Fruit fly (Drosophila melanogaster) whole organism, wandering third instar larva: ENCODE results near the gene CG32195.

Source experiments
- Abd-B ChIP-seq: fragments of >200 bp; optimal IDR thresholded peaks from 2 replicates; lab custom pipeline; 2017; ENCODE audit warnings: missing biosample characterization, missing genetic modification characterization
- CG32264 ChIP-seq: fragments of 200-800 bp; sonication (Bioruptor generic); optimal IDR thresholded peaks from 2 replicates; lab custom pipeline; 2016; ENCODE audit warnings: missing biosample characterization, missing genetic modification characterization
- CG9705 ChIP-seq: fragments of 200-800 bp; sonication (Bioruptor generic); optimal IDR thresholded peaks from 2 replicates; lab custom pipeline; 2018; ENCODE audit warnings: missing biosample characterization, mild to moderate bottlenecking, missing genetic modification characterization
- CrebA ChIP-seq: fragments of 200-800 bp; sonication (Bioruptor generic); optimal IDR thresholded peaks from 2 replicates; lab custom pipeline; 2016; ENCODE audit warnings: missing biosample characterization, mild to moderate bottlenecking, missing genetic modification characterization, borderline replicate concordance
- Dfd ChIP-seq: fragments of >200 bp; optimal IDR thresholded peaks from 2 replicates; lab custom pipeline; 2017; ENCODE audit warnings: missing biosample characterization, missing genetic modification characterization
- Dif ChIP-seq: fragments of 200-275, 200-300 bp; sonication (Bioruptor generic); optimal IDR thresholded peaks from 2 replicates; lab custom pipeline; 2018; ENCODE audit warnings: missing biosample characterization, missing genetic modification characterization; ENCODE audit not compliant: partially characterized antibody
- GATAd ChIP-seq: sonication (Bioruptor generic); optimal IDR thresholded peaks from 2 replicates; lab custom pipeline; 2016; ENCODE audit warnings: missing biosample characterization, missing genetic modification characterization
- Hnf4 ChIP-seq: fragments of 200-800 bp; sonication (Bioruptor generic); optimal IDR thresholded peaks from 2 replicates; lab custom pipeline; 2016; ENCODE audit warnings: missing biosample characterization, mild to moderate bottlenecking, missing genetic modification characterization
- Hr78 ChIP-seq: fragments of >200 bp; optimal IDR thresholded peaks from 2 replicates; lab custom pipeline; 2017; ENCODE audit warnings: missing biosample characterization, missing genetic modification characterization
- Hr83 ChIP-seq: fragments of 200-300 bp; sonication (Bioruptor generic); optimal IDR thresholded peaks from 2 replicates; lab custom pipeline; 2016; ENCODE audit warnings: missing biosample characterization, mild to moderate bottlenecking, missing genetic modification characterization, moderate library complexity; ENCODE audit not compliant: poor library complexity, severe bottlenecking
- Jra ChIP-seq: sonication (Bioruptor generic); optimal IDR thresholded peaks from 2 replicates; lab custom pipeline; 2016; ENCODE audit warnings: missing biosample characterization, missing genetic modification characterization
- Mio ChIP-seq: sonication (Bioruptor generic); optimal IDR thresholded peaks from 2 replicates; lab custom pipeline; 2016; ENCODE audit warnings: missing biosample characterization, missing genetic modification characterization
- Myc ChIP-seq: fragments of >200 bp; optimal IDR thresholded peaks from 2 replicates; lab custom pipeline; 2017
- N ChIP-seq: fragments of >200 bp; optimal IDR thresholded peaks from 2 replicates; lab custom pipeline; 2018; ENCODE audit warnings: missing biosample characterization, missing external identifiers, missing genetic modification characterization
- OdsH ChIP-seq: fragments of 200-800 bp; sonication (Bioruptor generic); optimal IDR thresholded peaks from 2 replicates; lab custom pipeline; 2016; ENCODE audit warnings: missing biosample characterization, mild to moderate bottlenecking, missing genetic modification characterization
- Rel ChIP-seq, 2 experiments: fragments of 200-800 bp; sonication (Bioruptor generic) in 1 of 2; optimal IDR thresholded peaks; 2 replicates in 1 of 2; 3 replicates in 1 of 2; lab custom pipeline; 2016 to 2019; ENCODE audit warnings: mild to moderate bottlenecking in 2 of 2, missing biosample characterization in 2 of 2, missing genetic modification characterization in 2 of 2, moderate library complexity in 1 of 2
- Sp1 ChIP-seq: fragments of 200-800 bp; sonication (Bioruptor generic); optimal IDR thresholded peaks from 3 replicates; lab custom pipeline; 2019; ENCODE audit warnings: missing biosample characterization, mild to moderate bottlenecking, missing genetic modification characterization, moderate library complexity
- Vsx2 ChIP-seq: fragments of 200-300, 225-300 bp; sonication (Bioruptor generic); optimal IDR thresholded peaks from 2 replicates; lab custom pipeline; 2018; ENCODE audit warnings: missing biosample characterization, missing genetic modification characterization; ENCODE audit not compliant: partially characterized antibody
- br ChIP-seq: fragments of 200-800 bp; sonication (Bioruptor generic); optimal IDR thresholded peaks from 2 replicates; lab custom pipeline; 2016; ENCODE audit warnings: missing biosample characterization, missing genetic modification characterization
- brk ChIP-seq: fragments of 200-800 bp; sonication (Bioruptor generic); optimal IDR thresholded peaks from 2 replicates; lab custom pipeline; 2016; ENCODE audit warnings: missing biosample characterization, mild to moderate bottlenecking, missing genetic modification characterization
- dl ChIP-seq, 2 experiments: fragments of 175-275, 200-275 bp in 1 of 2; fragments of 200-275 bp in 1 of 2; sonication (Bioruptor generic); optimal IDR thresholded peaks; lab custom pipeline; 2018; ENCODE audit warnings: mild to moderate bottlenecking in 2 of 2, missing biosample characterization in 2 of 2, missing genetic modification characterization in 2 of 2, moderate library complexity in 2 of 2; ENCODE audit not compliant: partially characterized antibody in 2 of 2, insufficient read depth in 1 of 2
- dmrt93B ChIP-seq: fragments of 200-800 bp; sonication (Bioruptor generic); optimal IDR thresholded peaks from 2 replicates; lab custom pipeline; 2018; ENCODE audit warnings: missing biosample characterization, mild to moderate bottlenecking, missing genetic modification characterization
- dsf ChIP-seq: sonication (Bioruptor generic); optimal IDR thresholded peaks from 2 replicates; lab custom pipeline; 2016; ENCODE audit warnings: missing biosample characterization, missing genetic modification characterization, borderline replicate concordance
- ey ChIP-seq: fragments of 200-800 bp; sonication (Bioruptor generic); optimal IDR thresholded peaks from 2 replicates; lab custom pipeline; 2016; ENCODE audit warnings: missing biosample characterization, missing genetic modification characterization
- foxo ChIP-seq, 2 experiments: fragments of 200-800 bp; sonication (Bioruptor generic); optimal IDR thresholded peaks; 2 replicates in 1 of 2; 3 replicates in 1 of 2; lab custom pipeline; 2016 to 2017; ENCODE audit warnings: missing biosample characterization in 2 of 2, missing genetic modification characterization in 2 of 2
- fru ChIP-seq: fragments of 200-800 bp; sonication (Bioruptor generic); optimal IDR thresholded peaks from 3 replicates; lab custom pipeline; 2016; ENCODE audit warnings: missing biosample characterization, mild to moderate bottlenecking, missing genetic modification characterization
- h ChIP-seq: fragments of 200-800 bp; sonication (Bioruptor generic); optimal IDR thresholded peaks from 3 replicates; lab custom pipeline; 2016; ENCODE audit warnings: missing biosample characterization, mild to moderate bottlenecking, missing genetic modification characterization
- lola ChIP-seq: fragments of >200 bp; optimal IDR thresholded peaks from 2 replicates; lab custom pipeline; 2017; ENCODE audit warnings: missing biosample characterization, missing genetic modification characterization
- pan ChIP-seq: fragments of >200 bp; optimal IDR thresholded peaks from 2 replicates; lab custom pipeline; 2017
- psq ChIP-seq: fragments of 200-800 bp; sonication (Bioruptor generic); optimal IDR thresholded peaks from 3 replicates; lab custom pipeline; 2017; ENCODE audit warnings: missing biosample characterization, mild to moderate bottlenecking, missing genetic modification characterization, moderate library complexity
- rgr ChIP-seq: fragments of 200-800 bp; sonication (Bioruptor generic); optimal IDR thresholded peaks from 3 replicates; lab custom pipeline; 2016; ENCODE audit warnings: missing biosample characterization, mild to moderate bottlenecking, missing genetic modification characterization
- tai ChIP-seq: sonication (Bioruptor generic); optimal IDR thresholded peaks from 2 replicates; lab custom pipeline; 2016; ENCODE audit warnings: missing biosample characterization, missing genetic modification characterization
- usp ChIP-seq: fragments of >200 bp; optimal IDR thresholded peaks from 2 replicates; lab custom pipeline; 2017; ENCODE audit warnings: missing biosample characterization, missing genetic modification characterization
- woc ChIP-seq: sonication (Bioruptor generic); optimal IDR thresholded peaks from 2 replicates; lab custom pipeline; 2016; ENCODE audit warnings: missing biosample characterization, mild to moderate bottlenecking, missing genetic modification characterization

The CG32195 gene

DNA sequence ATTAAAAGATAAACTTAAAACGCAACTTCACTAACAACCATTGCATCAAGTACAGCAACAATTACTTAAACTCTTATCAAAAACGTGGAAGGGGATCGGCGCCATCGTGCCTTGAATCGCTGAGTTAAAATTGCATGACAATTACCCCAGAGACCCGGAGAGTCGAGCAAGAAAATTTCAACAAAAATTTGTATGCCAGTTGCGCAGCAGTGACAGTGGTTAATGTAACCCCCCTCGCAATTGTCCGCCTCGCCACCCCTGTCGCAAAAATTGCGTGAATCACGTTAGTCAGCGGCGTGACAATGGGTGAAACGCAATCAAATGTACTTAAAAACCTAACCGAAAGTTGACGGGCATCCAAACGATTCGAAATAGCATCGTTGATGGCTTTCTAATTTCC is 13.0 kb upstream of the CG32195 start (continued):
- TF ChIP-seq GATAd (no peak), usp (GFP tag; lab: Kevin White, UChicago) (no peak), Hr78 (GFP tag; lab: Kevin White, UChicago) (no peak), foxo (GFP tag; optimal IDR thresholded peaks at IDR 0.05; lab: Kevin White, UChicago) (peak in 1 of 2 experiments; percentile 43), Jra (GFP tag; lab: Kevin White, UChicago) (no peak), Rel (GFP tag; optimal IDR thresholded peaks at IDR 0.05; lab: Kevin White, UChicago) (no peak), Rel (tag; optimal IDR thresholded peaks at IDR 0.05; lab: Kevin White, UChicago) (peak; percentile 6), dmrt93B (GFP tag; lab: Kevin White, UChicago) (no peak), br (GFP tag; lab: Kevin White, UChicago) (peak; percentile 53), Sp1 (GFP tag; lab: Kevin White, UChicago) (peak; percentile 12)

dm6 chr3L:18101421-18101996 is 11.2 kb upstream of the CG32195 start:
- TF ChIP-seq fru (GFP tag; lab: Kevin White, UChicago), result peak; percentile 31
- no peak for TF ChIP-seq Vsx2 (GFP tag; lab: Kevin White, UChicago)
- peak; percentile 7 for TF ChIP-seq woc (GFP tag; lab: Kevin White, UChicago)
- no peak for TF ChIP-seq brk
- no peak for TF ChIP-seq pan (lab: Kevin White, UChicago)
- TF ChIP-seq OdsH (GFP tag; lab: Kevin White, UChicago), result no peak

DNA sequence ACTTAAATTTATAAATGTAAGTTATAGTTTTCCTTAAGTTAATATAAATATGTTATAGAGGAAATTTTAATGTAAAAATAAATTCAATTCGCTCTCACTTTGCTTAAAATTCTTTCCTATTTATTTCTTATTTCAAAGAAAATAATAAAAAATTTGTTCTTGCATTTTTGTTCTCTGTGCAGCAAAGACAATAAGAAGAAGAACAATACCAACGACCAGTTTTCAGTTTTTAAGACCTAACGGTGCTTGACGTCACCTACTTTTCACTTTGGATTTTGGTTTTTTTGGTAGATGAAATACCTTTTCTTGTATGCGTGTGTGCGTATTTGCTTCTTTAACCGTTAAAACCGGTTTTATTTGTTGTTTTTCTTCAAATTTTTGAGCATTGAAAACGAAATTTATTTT is 10.6 kb upstream of the CG32195 start:
- TF ChIP-seq N (GFP tag; lab: Kevin White, UChicago) (no peak), lola (GFP tag; lab: Kevin White, UChicago) (no peak), brk (no peak), Dif (no peak), woc (GFP tag; lab: Kevin White, UChicago) (no peak), usp (GFP tag; lab: Kevin White, UChicago) (no peak), Abd-B (GFP tag; lab: Kevin White, UChicago) (no peak), CG9705 (GFP tag; lab: Kevin White, UChicago) (no peak)

DNA sequence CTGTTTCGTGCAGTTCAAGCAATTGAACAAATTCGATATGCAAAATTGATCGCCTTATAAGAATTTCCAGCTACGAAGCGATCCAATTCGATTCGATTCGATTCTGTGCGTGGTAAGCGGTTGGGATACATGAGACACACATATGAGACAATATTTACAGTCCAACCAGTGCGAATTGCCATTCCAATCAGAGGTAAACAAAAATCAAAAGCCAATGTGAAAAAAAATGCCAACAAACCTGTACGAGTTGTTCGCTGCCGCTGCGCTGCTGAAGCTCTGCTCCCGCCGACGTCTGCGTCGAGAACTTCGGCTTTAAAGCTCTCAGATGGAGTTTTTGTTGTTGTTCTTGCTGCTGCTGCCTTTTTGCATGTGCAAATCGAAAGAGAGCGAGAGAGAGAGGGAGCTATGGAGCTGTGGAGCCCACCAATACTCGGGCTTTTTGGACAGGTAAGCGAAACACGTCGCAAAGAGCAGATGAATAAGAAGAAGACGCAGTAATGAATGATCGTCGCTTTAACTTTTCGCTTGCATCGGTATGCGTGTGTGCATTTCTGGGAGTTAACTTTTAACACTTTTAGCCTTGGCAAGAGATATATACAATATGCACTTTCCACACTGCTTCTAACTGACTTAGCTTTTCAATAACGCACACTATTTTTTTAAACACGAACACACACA is 7.3 kb upstream of the CG32195 start:
- TF ChIP-seq Dfd (no peak), OdsH (GFP tag; lab: Kevin White, UChicago) (no peak), Sp1 (GFP tag; lab: Kevin White, UChicago) (no peak), Vsx2 (GFP tag; lab: Kevin White, UChicago) (no peak), fru (GFP tag; lab: Kevin White, UChicago) (peak; percentile 97), tai (GFP tag; lab: Kevin White, UChicago) (no peak), Mio (no peak), Dif (peak; percentile 55), N (GFP tag; lab: Kevin White, UChicago) (peak; percentile 23)

- TF ChIP-seq dsf (GFP tag; lab: Kevin White, UChicago), result no peak
- no peak for TF ChIP-seq Dfd
- TF ChIP-seq brk, result no peak
- peak; percentile 58 for TF ChIP-seq br (GFP tag; lab: Kevin White, UChicago)
- no peak for TF ChIP-seq tai (GFP tag; lab: Kevin White, UChicago)
- peak; percentile 67 for TF ChIP-seq rgr
- TF ChIP-seq h (GFP tag; lab: Kevin White, UChicago), result peak; percentile 58
- no peak for TF ChIP-seq Mio
- peak; percentile 93 for TF ChIP-seq Myc
- TF ChIP-seq Hr83, result peak; percentile 57
- no peak for TF ChIP-seq CG32264 (GFP tag; lab: Kevin White, UChicago)
- TF ChIP-seq Vsx2 (GFP tag; lab: Kevin White, UChicago), result no peak
- peak; percentile 37 for TF ChIP-seq Dif
- TF ChIP-seq ey (GFP tag; lab: Kevin White, UChicago), result peak; percentile 52
- peak; percentile 61 for TF ChIP-seq woc (GFP tag; lab: Kevin White, UChicago)
- TF ChIP-seq usp (GFP tag; lab: Kevin White, UChicago), result no peak
- TF ChIP-seq CG9705 (GFP tag; lab: Kevin White, UChicago), result peak; percentile 74
- peak; percentile 41 for TF ChIP-seq Hnf4 (GFP tag; lab: Kevin White, UChicago)
- TF ChIP-seq CrebA, result no peak
- TF ChIP-seq pan (lab: Kevin White, UChicago), result no peak
- peak; percentile 95 for TF ChIP-seq fru (GFP tag; lab: Kevin White, UChicago)
- no peak for TF ChIP-seq Jra (GFP tag; lab: Kevin White, UChicago)
- TF ChIP-seq dl (GFP tag; optimal IDR thresholded peaks at IDR 0.05; lab: Kevin White, UChicago; ENCODE audit: insufficient read depth in 1 of 2, partially characterized antibody in 2 of 2), result no peak
- TF ChIP-seq psq (GFP tag; lab: Kevin White, UChicago), result peak; percentile 57
- peak; percentile 60 for TF ChIP-seq dmrt93B (GFP tag; lab: Kevin White, UChicago)
- no peak for TF ChIP-seq lola (GFP tag; lab: Kevin White, UChicago)
- TF ChIP-seq Rel (GFP tag; optimal IDR thresholded peaks at IDR 0.05; lab: Kevin White, UChicago), result no peak
- peak; percentile 6 for TF ChIP-seq Rel (tag; optimal IDR thresholded peaks at IDR 0.05; lab: Kevin White, UChicago)
Observed at dm6 chr3L:18106021-18106944, 6.5 kb upstream of the CG32195 start, which contains the start of the genes CG13698 and mRpS26. TSS of gene CG13698 (minus strand) at chr3L:18106149. TSS of gene mRpS26 (plus strand) at chr3L:18106579.
